Fruit fly (Drosophila melanogaster) whole organism, prepupa: ENCODE results near the gene CG32473.

Experiments
- CG10631 ChIP-seq: fragments of 200-800 bp; sonication (Bioruptor generic); optimal IDR thresholded peaks from 2 replicates; lab custom pipeline; 2016; ENCODE audit warnings: missing biosample characterization, missing genetic modification characterization
- CG10669 ChIP-seq: fragments of 200-800 bp; sonication (Bioruptor generic); optimal IDR thresholded peaks from 3 replicates; lab custom pipeline; 2018; ENCODE audit warnings: missing biosample characterization, mild to moderate bottlenecking, missing genetic modification characterization, moderate library complexity
- CG11294 ChIP-seq: fragments of 200-800 bp; sonication (Bioruptor generic); IDR thresholded peaks from 2 replicates; pipeline ENCODE4 v1.3.6; 2022; ENCODE audit warnings: missing biosample characterization, missing genetic modification characterization
- CG11762 ChIP-seq: fragments of 200-800 bp; sonication (Bioruptor generic); optimal IDR thresholded peaks from 3 replicates; lab custom pipeline; 2016; ENCODE audit warnings: missing biosample characterization, missing genetic modification characterization; ENCODE audit not compliant: insufficient read depth
- CG16779 ChIP-seq: fragments of 200-800 bp; sonication (Bioruptor generic); optimal IDR thresholded peaks from 3 replicates; lab custom pipeline; 2017; ENCODE audit warnings: missing biosample characterization, mild to moderate bottlenecking, missing genetic modification characterization
- CG3032 ChIP-seq: fragments of 200-800 bp; optimal IDR thresholded peaks from 2 replicates; lab custom pipeline; 2019; ENCODE audit warnings: missing biosample characterization, mild to moderate bottlenecking, missing genetic modification characterization, moderate library complexity
- CG31627 ChIP-seq: fragments of 200-800 bp; sonication (Bioruptor generic); optimal IDR thresholded peaks from 3 replicates; lab custom pipeline; 2016; ENCODE audit warnings: missing biosample characterization, missing genetic modification characterization
- CG32006 ChIP-seq: fragments of 200-800 bp; sonication (Bioruptor generic); optimal IDR thresholded peaks from 3 replicates; lab custom pipeline; 2017; ENCODE audit warnings: missing biosample characterization, mild to moderate bottlenecking, missing genetic modification characterization
- CG3919 ChIP-seq: fragments of 200-800 bp; sonication (Bioruptor generic); optimal IDR thresholded peaks from 3 replicates; lab custom pipeline; 2016; ENCODE audit warnings: missing biosample characterization, missing genetic modification characterization
- CG6163 ChIP-seq: fragments of 200-800 bp; sonication (Bioruptor generic); IDR thresholded peaks from 3 replicates; pipeline ENCODE4 v1.3.6; 2022; ENCODE audit warnings: missing biosample characterization, missing genetic modification characterization
- CG6276 ChIP-seq: fragments of 200-800 bp; sonication (Bioruptor generic); optimal IDR thresholded peaks from 2 replicates; lab custom pipeline; 2017; ENCODE audit warnings: missing biosample characterization, mild to moderate bottlenecking, missing genetic modification characterization
- CG6792 ChIP-seq: fragments of 200-800 bp; sonication (Bioruptor generic); optimal IDR thresholded peaks from 3 replicates; lab custom pipeline; 2016; ENCODE audit warnings: missing biosample characterization, missing genetic modification characterization
- CG6854 ChIP-seq: fragments of 200-800 bp; sonication (Bioruptor generic); optimal IDR thresholded peaks from 2 replicates; lab custom pipeline; 2017; ENCODE audit warnings: missing biosample characterization, mild to moderate bottlenecking, missing genetic modification characterization
- CG8319 ChIP-seq: fragments of 200-800 bp; sonication (Bioruptor generic); optimal IDR thresholded peaks from 3 replicates; lab custom pipeline; 2016; ENCODE audit warnings: missing biosample characterization, missing genetic modification characterization
- CG8632 ChIP-seq: fragments of 200-800 bp; sonication (Bioruptor generic); optimal IDR thresholded peaks from 3 replicates; lab custom pipeline; 2016; ENCODE audit warnings: missing biosample characterization, missing genetic modification characterization
- Eip75B ChIP-seq: fragments of 200-800 bp; sonication (Bioruptor generic); optimal IDR thresholded peaks from 3 replicates; lab custom pipeline; 2016; ENCODE audit warnings: missing biosample characterization, missing genetic modification characterization
- Eip78C ChIP-seq: fragments of 200-800 bp; sonication (Bioruptor generic); peaks from one replicate; lab custom pipeline; 2016; ENCODE audit warnings: missing biosample characterization, missing genetic modification characterization
- Eip93F ChIP-seq: fragments of 200-800 bp; sonication (Bioruptor generic); optimal IDR thresholded peaks from 2 replicates; lab custom pipeline; 2016; ENCODE audit warnings: missing biosample characterization, mild to moderate bottlenecking, missing genetic modification characterization
- Ets21C ChIP-seq: fragments of 200-800 bp; sonication (Bioruptor generic); optimal IDR thresholded peaks from 3 replicates; lab custom pipeline; 2016; ENCODE audit warnings: missing biosample characterization, missing genetic modification characterization
- Ets96B ChIP-seq: fragments of 200-800 bp; optimal IDR thresholded peaks from 2 replicates; lab custom pipeline; 2019; ENCODE audit warnings: missing biosample characterization, mild to moderate bottlenecking, missing genetic modification characterization, moderate library complexity
- Gug ChIP-seq: fragments of 200-800 bp; sonication (Bioruptor generic); IDR thresholded peaks from 2 replicates; pipeline ENCODE4 v1.3.6; 2022; ENCODE audit warnings: missing biosample characterization, missing genetic modification characterization
- Lpt ChIP-seq: fragments of 200-800 bp; sonication (Bioruptor generic); optimal IDR thresholded peaks from 3 replicates; lab custom pipeline; 2016; ENCODE audit warnings: missing biosample characterization, missing genetic modification characterization
- Met ChIP-seq: fragments of 200-800 bp; sonication (Bioruptor generic); optimal IDR thresholded peaks from 3 replicates; lab custom pipeline; 2016; ENCODE audit warnings: missing biosample characterization, missing genetic modification characterization
- Smox ChIP-seq: fragments of 200-800 bp; sonication (Bioruptor generic); optimal IDR thresholded peaks from 3 replicates; lab custom pipeline; 2016; ENCODE audit warnings: missing biosample characterization, missing genetic modification characterization
- Sox102F ChIP-seq: fragments of 200-800 bp; sonication (Bioruptor generic); optimal IDR thresholded peaks from 2 replicates; lab custom pipeline; 2016; ENCODE audit warnings: missing biosample characterization, mild to moderate bottlenecking, missing genetic modification characterization
- Sox15 ChIP-seq: fragments of 200-800 bp; sonication (Bioruptor generic); optimal IDR thresholded peaks from 3 replicates; lab custom pipeline; 2016; ENCODE audit warnings: missing biosample characterization, missing genetic modification characterization
- achi ChIP-seq: fragments of 200-800 bp; sonication (Bioruptor generic); optimal IDR thresholded peaks from 3 replicates; lab custom pipeline; 2016; ENCODE audit warnings: missing biosample characterization, missing genetic modification characterization
- acj6 ChIP-seq: fragments of 200-800 bp; sonication (Bioruptor generic); optimal IDR thresholded peaks from 3 replicates; lab custom pipeline; 2016; ENCODE audit warnings: missing biosample characterization, missing genetic modification characterization
- cyc ChIP-seq: fragments of 200-800 bp; sonication (Bioruptor generic); optimal IDR thresholded peaks from 3 replicates; lab custom pipeline; 2016; ENCODE audit warnings: missing biosample characterization, missing genetic modification characterization
- esn ChIP-seq: fragments of 200-800 bp; sonication (Bioruptor generic); optimal IDR thresholded peaks from 2 replicates; lab custom pipeline; 2016; ENCODE audit warnings: missing biosample characterization, mild to moderate bottlenecking, missing genetic modification characterization, moderate library complexity
- fkh ChIP-seq: fragments of 200-800 bp; sonication (Bioruptor generic); optimal IDR thresholded peaks from 3 replicates; lab custom pipeline; 2017; ENCODE audit warnings: missing biosample characterization, mild to moderate bottlenecking, missing genetic modification characterization, moderate library complexity
- lz ChIP-seq: fragments of 200-800 bp; sonication (Bioruptor generic); optimal IDR thresholded peaks from 3 replicates; lab custom pipeline; 2016; ENCODE audit warnings: missing biosample characterization, missing genetic modification characterization
- net ChIP-seq: fragments of 200-800 bp; sonication (Bioruptor generic); optimal IDR thresholded peaks from 3 replicates; lab custom pipeline; 2016; ENCODE audit warnings: missing biosample characterization, missing genetic modification characterization
- pdm3 ChIP-seq: fragments of 200-800 bp; sonication (Bioruptor generic); optimal IDR thresholded peaks from 3 replicates; lab custom pipeline; 2016; ENCODE audit warnings: missing biosample characterization, missing genetic modification characterization
- salr ChIP-seq, 2 experiments: fragments of 200-800 bp; sonication (Bioruptor generic); optimal IDR thresholded peaks; 3 replicates each; lab custom pipeline; 2016 to 2018; ENCODE audit warnings: missing biosample characterization in 2 of 2, missing genetic modification characterization in 2 of 2, mild to moderate bottlenecking in 1 of 2
- spab ChIP-seq: fragments of 200-800 bp; sonication (Bioruptor generic); optimal IDR thresholded peaks from 2 replicates; lab custom pipeline; 2017; ENCODE audit warnings: missing biosample characterization, mild to moderate bottlenecking, missing genetic modification characterization, missing genetic modification reagents
- ss ChIP-seq, 2 experiments: fragments of 200-800 bp; sonication (Bioruptor generic); optimal IDR thresholded peaks; 2 replicates in 1 of 2; 3 replicates in 1 of 2; lab custom pipeline; 2017 to 2018; ENCODE audit warnings: mild to moderate bottlenecking in 2 of 2, missing biosample characterization in 2 of 2, missing genetic modification characterization in 2 of 2, moderate library complexity in 1 of 2
- svp ChIP-seq: fragments of 200-800 bp; sonication (Bioruptor generic); peaks from one replicate; lab custom pipeline; 2016; ENCODE audit warnings: missing biosample characterization, missing genetic modification characterization
- vri ChIP-seq: fragments of 200-800 bp; sonication (Bioruptor generic); optimal IDR thresholded peaks from 3 replicates; lab custom pipeline; 2016; ENCODE audit warnings: missing biosample characterization, mild to moderate bottlenecking, missing genetic modification characterization

Gene CG32473

dm6 chr3R:13305318-13305899 lies 3.0 kb downstream of the CG32473 start (continued):
- TF ChIP-seq achi (GFP tag; lab: Kevin White, UChicago) (peak; percentile 90), Lpt (GFP tag; lab: Kevin White, UChicago) (peak; percentile 79), CG6163 (GFP tag; lab: Robert Waterston, UW) (peak; percentile 79), Ets96B (peak; percentile 87), CG8632 (GFP tag; lab: Kevin White, UChicago) (peak; percentile 89), lz (GFP tag; lab: Kevin White, UChicago) (peak; percentile 62), fkh (GFP tag; lab: Kevin White, UChicago) (no peak), Met (GFP tag; lab: Kevin White, UChicago) (peak; percentile 79), pdm3 (GFP tag; lab: Kevin White, UChicago) (peak; percentile 58), svp (GFP tag; lab: Kevin White, UChicago) (peak; percentile 88), CG11762 (GFP tag; lab: Kevin White, UChicago) (peak; percentile 82), spab (peak; percentile 86), CG6792 (GFP tag; lab: Kevin White, UChicago) (peak; percentile 78), CG11294 (GFP tag; lab: Robert Waterston, UW) (peak; percentile 26; the same call in 1 of the 2 replicates), CG6276 (GFP tag; lab: Kevin White, UChicago) (peak; percentile 87), CG8319 (GFP tag; lab: Kevin White, UChicago) (peak; percentile 70), Smox (GFP tag; lab: Kevin White, UChicago) (peak; percentile 63), cyc (GFP tag; lab: Kevin White, UChicago) (peak; percentile 61)

dm6 chr3R:13306595-13306994 lies 4.1 kb downstream of the CG32473 start:
- peak; percentile 27 for TF ChIP-seq Eip78C (GFP tag; lab: Kevin White, UChicago)
- TF ChIP-seq esn (GFP tag; lab: Kevin White, UChicago), result no peak

- TF ChIP-seq lz (GFP tag; lab: Kevin White, UChicago), result no peak
- no peak for TF ChIP-seq CG6792 (GFP tag; lab: Kevin White, UChicago)
- peak; percentile 17 for TF ChIP-seq Eip78C (GFP tag; lab: Kevin White, UChicago)
- peak; percentile 78 for TF ChIP-seq svp (GFP tag; lab: Kevin White, UChicago)
- TF ChIP-seq Ets21C, result no peak
Observed at dm6 chr3R:13309133-13309711, 6.8 kb downstream of the CG32473 start.

dm6 chr3R:13313088-13313487 lies 10.6 kb downstream of the CG32473 start, which contains the start of gene CG44142:
CG44142 (minus strand) TSS chr3R:13313188.
- no peak for TF ChIP-seq Ets96B
- TF ChIP-seq Gug (GFP tag; lab: Robert Waterston, UW), result no peak
- TF ChIP-seq vri, result no peak
- TF ChIP-seq CG10631 (GFP tag; lab: Kevin White, UChicago), result no peak
- no peak for TF ChIP-seq ss (GFP tag; optimal IDR thresholded peaks at IDR 0.05; lab: Kevin White, UChicago)

dm6 chr3R:13319170-13319569 lies 16.7 kb downstream of the CG32473 start, which contains the start of gene CG45080:
CG45080 (minus strand) TSS chr3R:13319270.
- TF ChIP-seq CG3032 (tag; lab: Kevin White, UChicago) (no peak), Eip93F (GFP tag; lab: Kevin White, UChicago) (no peak)

- TF ChIP-seq CG32006 (GFP tag; lab: Kevin White, UChicago), result no peak
- TF ChIP-seq acj6 (GFP tag; lab: Kevin White, UChicago), result peak; percentile 2
- TF ChIP-seq Eip78C (GFP tag; lab: Kevin White, UChicago), result peak; percentile 77
- no peak for TF ChIP-seq Sox15 (GFP tag; lab: Kevin White, UChicago)
- no peak for TF ChIP-seq svp (GFP tag; lab: Kevin White, UChicago)
- peak; percentile 13 for TF ChIP-seq Met (GFP tag; lab: Kevin White, UChicago)
- TF ChIP-seq pdm3 (GFP tag; lab: Kevin White, UChicago), result peak; percentile 16
- TF ChIP-seq CG10669 (GFP tag; lab: Kevin White, UChicago), result no peak
- TF ChIP-seq CG16779, result no peak
- TF ChIP-seq esn (GFP tag; lab: Kevin White, UChicago), result no peak
- peak; percentile 43 for TF ChIP-seq Sox102F (GFP tag; lab: Kevin White, UChicago)
- TF ChIP-seq Ets21C, result no peak
- TF ChIP-seq ss (GFP tag; optimal IDR thresholded peaks at IDR 0.05; lab: Kevin White, UChicago), result no peak
- no peak for TF ChIP-seq CG6854 (GFP tag; lab: Kevin White, UChicago)
- TF ChIP-seq CG3919 (GFP tag; lab: Kevin White, UChicago), result peak; percentile 40
- TF ChIP-seq Eip75B (GFP tag; lab: Kevin White, UChicago), result no peak
- TF ChIP-seq CG31627 (GFP tag; lab: Kevin White, UChicago), result no peak
- peak; percentile 30 for TF ChIP-seq net
- peak in 1 of 2 experiments; percentile 8 for TF ChIP-seq salr (GFP tag; optimal IDR thresholded peaks at IDR 0.05; lab: Kevin White, UChicago)
- peak; percentile 35 for TF ChIP-seq achi (GFP tag; lab: Kevin White, UChicago)
- no peak for TF ChIP-seq spab
Observed at dm6 chr3R:13319873-13320272, 17.4 kb downstream of the CG32473 start.
